Worm (Caenorhabditis elegans) whole organism, L1 larva: ENCODE results near the gene C18A11.1.
A peak's percentile ranks its signal among the peaks of the same experiment; 100 is the strongest.

Source experiments
- C04F5.9 ChIP-seq: sonication (generic microtip); optimal IDR thresholded peaks from 2 replicates; lab custom pipeline; 2016; ENCODE audit warnings: missing genetic modification characterization, missing compliant biosample characterization
- C16A3.4 ChIP-seq: fragments of 150-350 bp; optimal IDR thresholded peaks from 2 replicates; lab custom pipeline; 2014; ENCODE audit warnings: missing biosample characterization, missing genetic modification characterization
- F16B12.6 ChIP-seq: fragments of 150-350 bp; optimal IDR thresholded peaks from 2 replicates; lab custom pipeline; 2014; ENCODE audit warnings: missing biosample characterization, missing genetic modification characterization
- aha-1 ChIP-seq: fragments of 150-350 bp; optimal IDR thresholded peaks from 2 replicates; lab custom pipeline; 2014; ENCODE audit warnings: missing biosample characterization, missing genetic modification characterization
- ama-1 ChIP-seq: fragments of 150-350 bp; optimal IDR thresholded peaks from 2 replicates; lab custom pipeline; 2014
- blmp-1 ChIP-seq: fragments of 150-350 bp; optimal IDR thresholded peaks from 2 replicates; lab custom pipeline; 2014; ENCODE audit warnings: missing biosample characterization, missing genetic modification characterization
- ceh-8 ChIP-seq: fragments of 200-800 bp; sonication (Bioruptor generic); optimal IDR thresholded peaks from 2 replicates; lab custom pipeline; 2018; ENCODE audit warnings: mild to moderate bottlenecking, missing genetic modification characterization, moderate library complexity, missing compliant biosample characterization
- ceh-88 ChIP-seq: fragments of 200-800 bp; sonication (Bioruptor generic); IDR thresholded peaks from 2 replicates; pipeline ENCODE4 v1.3.6; 2022; ENCODE audit warnings: missing genetic modification characterization, missing compliant biosample characterization
- ceh-90 ChIP-seq: sonication (generic microtip); optimal IDR thresholded peaks from 2 replicates; lab custom pipeline; 2016; ENCODE audit warnings: missing genetic modification characterization, missing compliant biosample characterization
- ces-1 ChIP-seq: fragments of 150-350 bp; optimal IDR thresholded peaks from 2 replicates; lab custom pipeline; 2014; ENCODE audit warnings: missing biosample characterization, missing genetic modification reagents, missing genetic modification characterization
- dsc-1 ChIP-seq: sonication (generic microtip); optimal IDR thresholded peaks from 2 replicates; lab custom pipeline; 2016; ENCODE audit warnings: mild to moderate bottlenecking, missing genetic modification characterization, missing compliant biosample characterization
- efl-1 ChIP-seq, 4 experiments: fragments of 150-350 bp; optimal IDR thresholded peaks in 3 of 4; peaks in 1 of 4; 1 replicate in 1 of 4; 2 replicates in 3 of 4; lab custom pipeline; 2014; ENCODE audit warnings: missing biosample characterization in 2 of 4, missing genetic modification characterization in 2 of 4, missing genetic modification reagents in 2 of 4
- efl-3 ChIP-seq: fragments of 200-800 bp; sonication (Bioruptor generic); optimal IDR thresholded peaks from 2 replicates; lab custom pipeline; 2018; ENCODE audit warnings: mild to moderate bottlenecking, missing genetic modification characterization, missing compliant biosample characterization
- egl-13 ChIP-seq: sonication (generic microtip); optimal IDR thresholded peaks from 2 replicates; lab custom pipeline; 2016; ENCODE audit warnings: missing genotype, missing genetic modification reagents, missing genetic modification characterization, missing compliant biosample characterization
- elt-3 ChIP-seq, 6 experiments: fragments of 150-350 bp in 1 of 6; sonication (generic microtip); optimal IDR thresholded peaks; 2 replicates each; lab custom pipeline; 2017 to 2018; ENCODE audit warnings: missing biosample characterization in 6 of 6, missing genetic modification characterization in 6 of 6, inconsistent platforms in 1 of 6
- ets-5 ChIP-seq: fragments of 200-800 bp; sonication (Bioruptor generic); IDR thresholded peaks from 2 replicates; pipeline ENCODE4 v1.3.6; 2022; ENCODE audit warnings: missing genetic modification characterization, missing compliant biosample characterization
- fkh-4 ChIP-seq: sonication (generic microtip); optimal IDR thresholded peaks from 2 replicates; lab custom pipeline; 2016; ENCODE audit warnings: missing compliant biosample characterization, missing genetic modification characterization, borderline replicate concordance
- fkh-8 ChIP-seq: sonication (generic microtip); optimal IDR thresholded peaks from 2 replicates; lab custom pipeline; 2016; ENCODE audit warnings: mild to moderate bottlenecking, missing genetic modification characterization, missing compliant biosample characterization
- fos-1 ChIP-seq: fragments of 150-350 bp; optimal IDR thresholded peaks from 2 replicates; lab custom pipeline; 2014; ENCODE audit warnings: missing biosample characterization, missing genetic modification characterization
- grh-1 ChIP-seq: fragments of 200-800 bp; sonication (Bioruptor generic); IDR thresholded peaks from 2 replicates; pipeline ENCODE4 v1.3.6; 2022; ENCODE audit warnings: missing genetic modification reagents, missing genetic modification characterization, missing compliant biosample characterization
- hpl-2 ChIP-seq: fragments of 150-350 bp; optimal IDR thresholded peaks from 2 replicates; lab custom pipeline; 2014; ENCODE audit warnings: missing biosample characterization, missing genetic modification reagents, missing genetic modification characterization
- irx-1 ChIP-seq: sonication (generic microtip); optimal IDR thresholded peaks from 2 replicates; lab custom pipeline; 2016; ENCODE audit warnings: missing genetic modification characterization, missing compliant biosample characterization
- isw-1 ChIP-seq: fragments of 200-800 bp; sonication (Bioruptor generic); IDR thresholded peaks from 2 replicates; pipeline ENCODE4 v1.3.6; 2022; ENCODE audit warnings: missing genetic modification characterization, missing compliant biosample characterization
- lin-14 ChIP-seq: fragments of 200-800 bp; sonication (Bioruptor generic); optimal IDR thresholded peaks from 2 replicates; lab custom pipeline; 2018; ENCODE audit warnings: mild to moderate bottlenecking, missing genetic modification characterization, moderate library complexity, missing compliant biosample characterization
- lin-15B ChIP-seq: fragments of 150-350 bp; sonication (generic microtip); optimal IDR thresholded peaks from 3 replicates; lab custom pipeline; 2014; ENCODE audit warnings: missing biosample characterization, missing genetic modification characterization
- lin-39 ChIP-seq: fragments of 150-350 bp; optimal IDR thresholded peaks from 2 replicates; lab custom pipeline; 2014; ENCODE audit warnings: missing biosample characterization, missing genetic modification reagents, missing genetic modification characterization
- lir-3 ChIP-seq: sonication (generic microtip); optimal IDR thresholded peaks from 2 replicates; lab custom pipeline; 2016; ENCODE audit warnings: mild to moderate bottlenecking, missing genetic modification characterization, moderate library complexity, missing compliant biosample characterization; ENCODE audit not compliant: poor library complexity
- mab-9 ChIP-seq: fragments of 200-800 bp; sonication (Bioruptor generic); IDR thresholded peaks from 2 replicates; pipeline ENCODE4 v1.3.6; 2022; ENCODE audit warnings: missing genetic modification reagents, missing genetic modification characterization, missing compliant biosample characterization
- mef-2 ChIP-seq: fragments of 150-350 bp; optimal IDR thresholded peaks from 2 replicates; lab custom pipeline; 2014; ENCODE audit warnings: missing biosample characterization, missing genetic modification characterization
- nhr-12 ChIP-seq: sonication (generic microtip); optimal IDR thresholded peaks from 2 replicates; lab custom pipeline; 2017; ENCODE audit warnings: missing biosample characterization, missing genetic modification characterization
- nhr-20 ChIP-seq: sonication (generic microtip); optimal IDR thresholded peaks from 2 replicates; lab custom pipeline; 2016; ENCODE audit warnings: mild to moderate bottlenecking, missing genetic modification characterization, missing compliant biosample characterization
- nhr-28 ChIP-seq: fragments of 150-350 bp; optimal IDR thresholded peaks from 2 replicates; lab custom pipeline; 2014; ENCODE audit warnings: missing biosample characterization, missing genetic modification characterization
- nhr-47 ChIP-seq: sonication (generic microtip); optimal IDR thresholded peaks from 2 replicates; lab custom pipeline; 2016; ENCODE audit warnings: mild to moderate bottlenecking, missing genetic modification characterization, moderate library complexity, missing compliant biosample characterization
- nhr-77 ChIP-seq: fragments of 150-350 bp; optimal IDR thresholded peaks from 2 replicates; lab custom pipeline; 2014; ENCODE audit warnings: missing biosample characterization, missing genetic modification characterization
- nhr-90 ChIP-seq: sonication (generic microtip); optimal IDR thresholded peaks from 2 replicates; lab custom pipeline; 2016; ENCODE audit warnings: mild to moderate bottlenecking, missing genetic modification characterization, missing compliant biosample characterization; ENCODE audit not compliant: poor library complexity
- pax-3 ChIP-seq: fragments of 200-800 bp; sonication (Bioruptor generic); optimal IDR thresholded peaks from 2 replicates; lab custom pipeline; 2018; ENCODE audit warnings: mild to moderate bottlenecking, missing genetic modification characterization, moderate library complexity, missing compliant biosample characterization
- pqm-1 ChIP-seq: sonication (generic microtip); optimal IDR thresholded peaks from 3 replicates; lab custom pipeline; 2017; ENCODE audit warnings: missing biosample characterization, missing genetic modification characterization
- snpc-4 ChIP-seq: fragments of 150-350 bp; optimal IDR thresholded peaks from 2 replicates; lab custom pipeline; 2014; ENCODE audit warnings: missing biosample characterization, missing genetic modification characterization
- sox-4 ChIP-seq: sonication (generic microtip); optimal IDR thresholded peaks from 2 replicates; lab custom pipeline; 2016; ENCODE audit warnings: missing genetic modification characterization, missing compliant biosample characterization
- sptf-1 ChIP-seq: fragments of 150-350 bp; optimal IDR thresholded peaks from 2 replicates; lab custom pipeline; 2014; ENCODE audit warnings: missing biosample characterization, missing genetic modification characterization
- swsn-7 ChIP-seq: sonication (generic microtip); optimal IDR thresholded peaks from 2 replicates; lab custom pipeline; 2016; ENCODE audit warnings: missing genetic modification characterization, missing compliant biosample characterization
- tbx-2 ChIP-seq: sonication (generic microtip); optimal IDR thresholded peaks from 2 replicates; lab custom pipeline; 2016; ENCODE audit warnings: missing genetic modification characterization, missing compliant biosample characterization
- tlp-1 ChIP-seq: fragments of 150-350 bp; optimal IDR thresholded peaks from 2 replicates; lab custom pipeline; 2014; ENCODE audit warnings: missing biosample characterization, missing genetic modification characterization
- unc-30 ChIP-seq: sonication (generic microtip); optimal IDR thresholded peaks from 2 replicates; lab custom pipeline; 2017; ENCODE audit warnings: missing biosample characterization, missing genetic modification characterization
- unc-98 ChIP-seq: fragments of 200-800 bp; sonication (Bioruptor generic); IDR thresholded peaks from 2 replicates; pipeline ENCODE4 v1.3.6; 2022; ENCODE audit warnings: missing genetic modification characterization, missing compliant biosample characterization
- zag-1 ChIP-seq: fragments of 150-350 bp; optimal IDR thresholded peaks from 2 replicates; lab custom pipeline; 2014; ENCODE audit warnings: missing biosample characterization, missing genetic modification characterization
- ztf-11 ChIP-seq, 2 experiments: sonication (generic microtip); optimal IDR thresholded peaks; 2 replicates each; lab custom pipeline; 2016 to 2017; ENCODE audit warnings: missing genetic modification characterization in 2 of 2, missing biosample characterization in 1 of 2, missing compliant biosample characterization in 1 of 2

Gene C18A11.1

ce11 chrX:8019665-8020064 lies 49.5 kb upstream of the C18A11.1 start (continued):
- no peak for TF ChIP-seq lin-15B (tag; lab: Kevin White, UChicago)
- TF ChIP-seq ets-5 (GFP tag; lab: Robert Waterston, UW): no peak
- peak; percentile 11 for TF ChIP-seq snpc-4 (tag; lab: Kevin White, UChicago)
- TF ChIP-seq ces-1: no peak
- peak; percentile 58 for TF ChIP-seq mef-2 (tag; lab: Kevin White, UChicago)
- TF ChIP-seq nhr-28 (tag; lab: Kevin White, UChicago): no peak
- peak; percentile 76 for TF ChIP-seq egl-13 (tag; lab: Kevin White, UChicago)
- peak; percentile 45 to 60 for TF ChIP-seq efl-1 (optimal IDR thresholded peaks at IDR 0.05; lab: Kevin White, UChicago)
- peak in 1 of 2 experiments; percentile 43 for TF ChIP-seq efl-1 (GFP tag; optimal IDR thresholded peaks at IDR 0.05 in 1 of 2; lab: Kevin White, UChicago)
- TF ChIP-seq irx-1 (tag; lab: Kevin White, UChicago): peak; percentile 65
- no peak for TF ChIP-seq unc-30
- peak; percentile 92 for TF ChIP-seq fkh-8 (tag; lab: Kevin White, UChicago)
- TF ChIP-seq dsc-1 (tag; lab: Kevin White, UChicago): peak; percentile 17
- no peak for TF ChIP-seq nhr-12
- TF ChIP-seq ama-1 (lab: Kevin White, UChicago): no peak
- TF ChIP-seq ceh-88 (GFP tag; lab: Robert Waterston, UW): peak; percentile 58
- no peak for TF ChIP-seq sptf-1
- TF ChIP-seq ztf-11 (tag; optimal IDR thresholded peaks at IDR 0.05; lab: Kevin White, UChicago): peak in 1 of 2 experiments; percentile 33
- peak; percentile 87 for TF ChIP-seq swsn-7 (tag; lab: Kevin White, UChicago)
- peak; percentile 31 for TF ChIP-seq aha-1 (tag; lab: Kevin White, UChicago)
- TF ChIP-seq efl-3 (GFP tag; lab: Kevin White, UChicago): no peak
- peak; percentile 31; the same call in 1 of the 2 replicates for TF ChIP-seq isw-1
- TF ChIP-seq lir-3 (tag; lab: Kevin White, UChicago): peak; percentile 38
- no peak for TF ChIP-seq unc-98 (GFP tag; lab: Robert Waterston, UW)
- TF ChIP-seq nhr-20: peak; percentile 93
- TF ChIP-seq blmp-1 (tag; lab: Kevin White, UChicago): peak; percentile 93
- peak; percentile 91 for TF ChIP-seq tbx-2
- TF ChIP-seq F16B12.6 (tag; lab: Kevin White, UChicago): no peak
- TF ChIP-seq tlp-1 (tag; lab: Kevin White, UChicago): no peak
- peak; percentile 67 for TF ChIP-seq sox-4 (tag; lab: Kevin White, UChicago)
- TF ChIP-seq nhr-90 (tag; lab: Kevin White, UChicago): peak; percentile 72
- TF ChIP-seq C16A3.4 (tag; lab: Kevin White, UChicago): peak; percentile 80
- TF ChIP-seq ceh-8: peak; percentile 30
- TF ChIP-seq grh-1 (GFP tag; lab: Robert Waterston, UW): 0 out of 2 replicates have a peak, but pooled peaks have one; percentile 37
- TF ChIP-seq pqm-1 (tag; lab: Kevin White, UChicago): no peak
- TF ChIP-seq hpl-2 (GFP tag; lab: Kevin White, UChicago): no peak
- no peak for TF ChIP-seq lin-39 (tag; lab: Kevin White, UChicago)
- TF ChIP-seq elt-3 (tag; optimal IDR thresholded peaks at IDR 0.05; lab: Kevin White, UChicago): peak in 2 of 6 experiments; percentile 35 to 49
- peak; percentile 99 for TF ChIP-seq lin-14 (GFP tag; lab: Kevin White, UChicago)
- TF ChIP-seq C04F5.9: no peak
- no peak for TF ChIP-seq zag-1 (tag; lab: Kevin White, UChicago)
- TF ChIP-seq fos-1: peak; percentile 61
- TF ChIP-seq pax-3 (tag; lab: Kevin White, UChicago): peak; percentile 66
- TF ChIP-seq nhr-47 (tag; lab: Kevin White, UChicago): peak; percentile 86
- TF ChIP-seq nhr-77 (tag; lab: Kevin White, UChicago): no peak
- no peak for TF ChIP-seq ceh-90 (tag; lab: Kevin White, UChicago)
- TF ChIP-seq fkh-4 (tag; lab: Kevin White, UChicago): no peak
- TF ChIP-seq mab-9 (GFP tag; lab: Robert Waterston, UW): peak; percentile 63
